Fruit fly (Drosophila melanogaster) whole organism, embryonic: ENCODE results near the gene Traf-like.

ENCODE experiments used
- BtbVII ChIP-seq: fragments of 200-800 bp; sonication (Bioruptor generic); optimal IDR thresholded peaks from 3 replicates; lab custom pipeline; 2017; ENCODE audit warnings: missing biosample characterization, mild to moderate bottlenecking, missing genetic modification characterization
- CG11085 ChIP-seq: fragments of 200-800 bp; sonication (Bioruptor generic); IDR thresholded peaks from 2 replicates; pipeline ENCODE4 v1.3.6; 2022; ENCODE audit warnings: missing biosample characterization, missing genetic modification characterization
- CG13296 ChIP-seq: fragments of 200-800 bp; sonication (Bioruptor generic); optimal IDR thresholded peaks from 3 replicates; lab custom pipeline; 2018; ENCODE audit warnings: missing biosample characterization, mild to moderate bottlenecking, missing genetic modification characterization
- CG14710 ChIP-seq: fragments of 200-800 bp; sonication (Bioruptor generic); optimal IDR thresholded peaks from 3 replicates; lab custom pipeline; 2019; ENCODE audit warnings: missing biosample characterization, mild to moderate bottlenecking, missing genetic modification characterization, moderate library complexity
- CG14860 ChIP-seq: fragments of 200-800 bp; sonication (Bioruptor generic); IDR thresholded peaks from 3 replicates; pipeline ENCODE4 v1.3.6; 2022; ENCODE audit warnings: missing biosample characterization, missing genetic modification characterization; ENCODE audit not compliant: partially characterized antibody
- CG15696 ChIP-seq: fragments of 200-800 bp; sonication (Bioruptor generic); optimal IDR thresholded peaks from 2 replicates; lab custom pipeline; 2019; ENCODE audit warnings: missing biosample characterization, mild to moderate bottlenecking, missing genetic modification characterization, moderate library complexity
- CG1603 ChIP-seq: fragments of 200-800 bp; sonication (Bioruptor generic); optimal IDR thresholded peaks from 2 replicates; lab custom pipeline; 2019; ENCODE audit warnings: missing biosample characterization, mild to moderate bottlenecking, missing genetic modification characterization, moderate library complexity
- CG16863 ChIP-seq: fragments of 200-800 bp; sonication (Bioruptor generic); optimal IDR thresholded peaks from 3 replicates; lab custom pipeline; 2016; ENCODE audit warnings: missing biosample characterization, missing genetic modification characterization
- CG2678 ChIP-seq: fragments of 200-800 bp; sonication (Bioruptor generic); optimal IDR thresholded peaks from 3 replicates; lab custom pipeline; 2019; ENCODE audit warnings: missing biosample characterization, mild to moderate bottlenecking, missing genetic modification characterization, moderate library complexity
- CG33213 ChIP-seq: fragments of 200-800 bp; sonication (Bioruptor generic); optimal IDR thresholded peaks from 3 replicates; lab custom pipeline; 2016; ENCODE audit warnings: missing biosample characterization, missing genetic modification characterization
- CG4282 ChIP-seq: fragments of 200-800 bp; sonication (Bioruptor generic); optimal IDR thresholded peaks from 2 replicates; lab custom pipeline; 2016; ENCODE audit warnings: missing biosample characterization, missing genetic modification characterization
- CG4424 ChIP-seq: fragments of 200-800 bp; sonication (Bioruptor generic); optimal IDR thresholded peaks from 3 replicates; lab custom pipeline; 2016; ENCODE audit warnings: missing biosample characterization, missing genetic modification characterization
- CG4707 ChIP-seq: fragments of 200-800 bp; sonication (Bioruptor generic); optimal IDR thresholded peaks from 2 replicates; lab custom pipeline; 2018; ENCODE audit warnings: missing biosample characterization, mild to moderate bottlenecking, missing genetic modification characterization, moderate library complexity
- CG6272 ChIP-seq: fragments of 200-800 bp; sonication (Bioruptor generic); IDR thresholded peaks from 2 replicates; pipeline ENCODE4 v1.3.6; 2022; ENCODE audit warnings: missing biosample characterization, missing genetic modification characterization
- CG7357 ChIP-seq: fragments of 200-800 bp; sonication (Bioruptor generic); IDR thresholded peaks from 3 replicates; pipeline ENCODE4 v1.3.6; 2022; ENCODE audit warnings: missing biosample characterization, missing genetic modification characterization
- CG7839 ChIP-seq: fragments of 200-800 bp; sonication (Bioruptor generic); optimal IDR thresholded peaks from 3 replicates; lab custom pipeline; 2018; ENCODE audit warnings: missing biosample characterization, mild to moderate bottlenecking, missing genetic modification characterization, moderate library complexity
- CG8290 ChIP-seq, 3 experiments: fragments of 200-800 bp; sonication (Bioruptor generic); optimal IDR thresholded peaks; 2 replicates each; lab custom pipeline; 2016 to 2019; ENCODE audit warnings: missing biosample characterization in 3 of 3, missing genetic modification characterization in 3 of 3, mild to moderate bottlenecking in 2 of 3, moderate library complexity in 1 of 3
- CG9437 ChIP-seq: fragments of 200-800 bp; sonication (Bioruptor generic); optimal IDR thresholded peaks from 2 replicates; lab custom pipeline; 2018; ENCODE audit warnings: missing biosample characterization, mild to moderate bottlenecking, missing genetic modification characterization
- Chrac-16 ChIP-seq: fragments of 200-800 bp; sonication (Bioruptor generic); optimal IDR thresholded peaks from 3 replicates; lab custom pipeline; 2016; ENCODE audit warnings: missing biosample characterization, missing genetic modification characterization
- CkIIα-i1 ChIP-seq: fragments of 200-800 bp; sonication (Bioruptor generic); IDR thresholded peaks from 2 replicates; pipeline ENCODE4 v1.3.6; 2022; ENCODE audit warnings: missing biosample characterization, missing genetic modification characterization
- CrebB ChIP-seq: fragments of 200-800 bp; sonication (Bioruptor generic); optimal IDR thresholded peaks from 3 replicates; lab custom pipeline; 2018; ENCODE audit warnings: missing biosample characterization, mild to moderate bottlenecking, missing genetic modification characterization
- D19A ChIP-seq: fragments of 200-800 bp; optimal IDR thresholded peaks from 3 replicates; lab custom pipeline; 2019; ENCODE audit warnings: missing biosample characterization, mild to moderate bottlenecking, missing genetic modification characterization, moderate library complexity
- Dad ChIP-seq: fragments of 200-800 bp; sonication (Bioruptor generic); optimal IDR thresholded peaks from 3 replicates; lab custom pipeline; 2016; ENCODE audit warnings: missing biosample characterization, missing genetic modification characterization
- E2f2 ChIP-seq: fragments of 200-800 bp; sonication (Bioruptor generic); IDR thresholded peaks from 2 replicates; pipeline ENCODE4 v1.3.6; 2022; ENCODE audit warnings: missing biosample characterization, missing genetic modification characterization
- Ets65A ChIP-seq: fragments of 200-800 bp; sonication (Bioruptor generic); peaks from one replicate; lab custom pipeline; 2016; ENCODE audit warnings: missing biosample characterization, missing genetic modification characterization
- Fer3 ChIP-seq: fragments of 200-800 bp; sonication (Bioruptor generic); optimal IDR thresholded peaks from 2 replicates; lab custom pipeline; 2018; ENCODE audit warnings: missing biosample characterization, mild to moderate bottlenecking, missing genetic modification characterization, moderate library complexity
- Gug ChIP-seq: fragments of 200-800 bp; sonication (Bioruptor generic); IDR thresholded peaks from 4 replicates; pipeline ENCODE4 v1.3.6; 2022; ENCODE audit warnings: missing biosample characterization, missing genetic modification characterization
- Hr51 ChIP-seq, 2 experiments: fragments of 200-800 bp; sonication (Bioruptor generic); optimal IDR thresholded peaks; 2 replicates in 1 of 2; 3 replicates in 1 of 2; lab custom pipeline; 2016 to 2018; ENCODE audit warnings: missing biosample characterization in 2 of 2, missing genetic modification characterization in 2 of 2, mild to moderate bottlenecking in 1 of 2, moderate library complexity in 1 of 2
- Lim3 ChIP-seq: fragments of 200-800 bp; sonication (Bioruptor generic); IDR thresholded peaks from 2 replicates; pipeline ENCODE4 v1.3.6; 2022; ENCODE audit warnings: missing biosample characterization, missing genetic modification characterization
- Mad ChIP-seq: fragments of 200-800 bp; sonication (Bioruptor generic); optimal IDR thresholded peaks from 2 replicates; lab custom pipeline; 2016; ENCODE audit warnings: missing biosample characterization, missing genetic modification characterization
- NC2α ChIP-seq: fragments of 200-800 bp; sonication (Bioruptor generic); optimal IDR thresholded peaks from 2 replicates; lab custom pipeline; 2016; ENCODE audit warnings: missing biosample characterization, missing genetic modification characterization
- Oaz ChIP-seq: fragments of 200-800 bp; sonication (Bioruptor generic); IDR thresholded peaks from 2 replicates; pipeline ENCODE4 v1.3.6; 2022; ENCODE audit warnings: missing biosample characterization, missing genetic modification characterization
- Oli ChIP-seq: fragments of 200-800 bp; sonication (Bioruptor generic); optimal IDR thresholded peaks from 2 replicates; lab custom pipeline; 2018; ENCODE audit warnings: missing biosample characterization, mild to moderate bottlenecking, missing genetic modification characterization, moderate library complexity
- Scr ChIP-seq: fragments of 200-800 bp; sonication (Bioruptor generic); IDR thresholded peaks from 2 replicates; pipeline ENCODE4 v1.3.6; 2022; ENCODE audit warnings: missing biosample characterization, missing genetic modification characterization; ENCODE audit not compliant: partially characterized antibody
- Sox100B ChIP-seq: fragments of 200-800 bp; sonication (Bioruptor generic); optimal IDR thresholded peaks from 3 replicates; lab custom pipeline; 2018; ENCODE audit warnings: missing biosample characterization, mild to moderate bottlenecking, missing genetic modification characterization
- Usf ChIP-seq: fragments of 200-800 bp; sonication (Bioruptor generic); optimal IDR thresholded peaks from 2 replicates; lab custom pipeline; 2017; ENCODE audit warnings: missing genotype, missing biosample characterization, missing genetic modification characterization
- bsh ChIP-seq, 2 experiments: fragments of 200-800 bp; sonication (Bioruptor generic); optimal IDR thresholded peaks; 2 replicates each; lab custom pipeline; 2017 to 2018; ENCODE audit warnings: mild to moderate bottlenecking in 2 of 2, missing biosample characterization in 2 of 2, missing genetic modification characterization in 2 of 2, moderate library complexity in 1 of 2
- dati ChIP-seq: fragments of 200-800 bp; sonication (Bioruptor generic); IDR thresholded peaks from 2 replicates; pipeline ENCODE4 v1.3.6; 2022; ENCODE audit warnings: missing biosample characterization, missing genetic modification characterization
- ems ChIP-seq: fragments of 200-800 bp; sonication (Bioruptor generic); optimal IDR thresholded peaks from 3 replicates; lab custom pipeline; 2016; ENCODE audit warnings: missing biosample characterization, missing genetic modification characterization
- exex ChIP-seq: fragments of 200-800 bp; sonication (Bioruptor generic); optimal IDR thresholded peaks from 4 replicates; lab custom pipeline; 2018; ENCODE audit warnings: missing biosample characterization, mild to moderate bottlenecking, missing genetic modification characterization, moderate library complexity
- ftz-f1 ChIP-seq: fragments of 200-800 bp; sonication (Bioruptor generic); optimal IDR thresholded peaks from 2 replicates; lab custom pipeline; 2016; ENCODE audit warnings: missing biosample characterization, missing genetic modification characterization
- grn ChIP-seq: fragments of 200-800 bp; sonication (Bioruptor generic); optimal IDR thresholded peaks from 3 replicates; lab custom pipeline; 2017; ENCODE audit warnings: missing biosample characterization, missing genetic modification characterization
- her ChIP-seq: fragments of 200-800 bp; sonication (Bioruptor generic); optimal IDR thresholded peaks from 2 replicates; lab custom pipeline; 2016; ENCODE audit warnings: missing biosample characterization, missing genetic modification characterization
- kay ChIP-seq: fragments of 200-800 bp; sonication (Bioruptor generic); optimal IDR thresholded peaks from 2 replicates; lab custom pipeline; 2016; ENCODE audit warnings: missing biosample characterization, missing genetic modification characterization
- nmo ChIP-seq: fragments of 200-800 bp; sonication (Bioruptor generic); optimal IDR thresholded peaks from 2 replicates; lab custom pipeline; 2018; ENCODE audit warnings: missing biosample characterization, mild to moderate bottlenecking, missing genetic modification characterization, moderate library complexity
- sna ChIP-seq: fragments of 200-800 bp; sonication (Bioruptor generic); IDR thresholded peaks from 2 replicates; pipeline ENCODE4 v1.3.6; 2022; ENCODE audit warnings: missing biosample characterization, missing genetic modification characterization; ENCODE audit not compliant: partially characterized antibody
- ssp ChIP-seq: fragments of 200-800 bp; sonication (Bioruptor generic); IDR thresholded peaks from 2 replicates; pipeline ENCODE4 v1.3.6; 2022; ENCODE audit warnings: missing biosample characterization, missing genetic modification characterization
- tin ChIP-seq: fragments of 200-800 bp; sonication (Bioruptor generic); optimal IDR thresholded peaks from 3 replicates; lab custom pipeline; 2016; ENCODE audit warnings: missing biosample characterization, missing genetic modification characterization
- trh ChIP-seq: fragments of 200-800 bp; sonication (Bioruptor generic); optimal IDR thresholded peaks from 2 replicates; lab custom pipeline; 2016; ENCODE audit warnings: missing biosample characterization, missing genetic modification characterization
- tx ChIP-seq: fragments of 200-800 bp; sonication (Bioruptor generic); optimal IDR thresholded peaks from 2 replicates; lab custom pipeline; 2016; ENCODE audit warnings: missing biosample characterization, missing genetic modification characterization

The Traf-like gene

dm6 chrX:16391397-16391796 lies 23.4 kb upstream of the Traf-like start, which contains the start of the genes TH1 and mei-41 (continued):
- TF ChIP-seq dati (GFP tag; lab: Robert Waterston, UW) (peak; percentile 90), ssp (GFP tag; lab: Robert Waterston, UW) (peak; percentile 99), CG4424 (GFP tag; lab: Kevin White, UChicago) (peak; percentile 76), CG11085 (GFP tag; lab: Robert Waterston, UW) (peak; percentile 95), D19A (no peak), CG7357 (peak; percentile 100), Lim3 (peak; percentile 82), Usf (GFP tag; lab: Kevin White, UChicago) (peak; percentile 86), CG33213 (GFP tag; lab: Kevin White, UChicago) (no peak), CG9437 (GFP tag; lab: Kevin White, UChicago) (peak; percentile 80), Oaz (GFP tag; lab: Robert Waterston, UW) (peak; percentile 81), trh (GFP tag; lab: Kevin White, UChicago) (peak; percentile 72), grn (GFP tag; lab: Kevin White, UChicago) (no peak), Chrac-16 (peak; percentile 88), ems (GFP tag; lab: Kevin White, UChicago) (peak; percentile 59), Fer3 (peak; percentile 88), CG4282 (GFP tag; lab: Kevin White, UChicago) (no peak), CG16863 (GFP tag; lab: Kevin White, UChicago) (peak; percentile 40), Scr (GFP tag; lab: Robert Waterston, UW) (peak; percentile 58), Mad (GFP tag; lab: Kevin White, UChicago) (peak; percentile 78), ftz-f1 (GFP tag; lab: Kevin White, UChicago) (peak; percentile 55), kay (peak; percentile 76), CkIIα-i1 (GFP tag; lab: Robert Waterston, UW) (peak; percentile 73), nmo (GFP tag; lab: Kevin White, UChicago) (peak; percentile 96), CG2678 (tag; lab: Kevin White, UChicago) (no peak), Oli (tag; lab: Kevin White, UChicago) (peak; percentile 88), Ets65A (GFP tag; lab: Kevin White, UChicago) (peak; percentile 95), CG6272 (GFP tag; lab: Robert Waterston, UW) (peak; percentile 95), CG1603 (tag; lab: Kevin White, UChicago) (no peak), BtbVII (GFP tag; lab: Kevin White, UChicago) (no peak), CG8290 (GFP tag; optimal IDR thresholded peaks at IDR 0.05; lab: Kevin White, UChicago) (peak; percentile 80), CG8290 (tag; optimal IDR thresholded peaks at IDR 0.05; lab: Kevin White, UChicago) (peak in 1 of 2 experiments; percentile 38), CG14710 (tag; lab: Kevin White, UChicago) (peak; percentile 94), CG7839 (tag; lab: Kevin White, UChicago) (peak; percentile 96), CG4707 (GFP tag; lab: Kevin White, UChicago) (peak; percentile 5), Hr51 (GFP tag; optimal IDR thresholded peaks at IDR 0.05; lab: Kevin White, UChicago) (peak in 1 of 2 experiments; percentile 51), CG14860 (GFP tag; lab: Robert Waterston, UW) (0 out of 3 replicates have a peak, but pooled peaks have one; percentile 21), tin (GFP tag; lab: Kevin White, UChicago) (peak; percentile 84), CG13296 (GFP tag; lab: Kevin White, UChicago) (no peak), bsh (GFP tag; optimal IDR thresholded peaks at IDR 0.05; lab: Kevin White, UChicago) (peak in 1 of 2 experiments; percentile 91), tx (GFP tag; lab: Kevin White, UChicago) (peak; percentile 21), exex (tag; lab: Kevin White, UChicago) (no peak), sna (GFP tag; lab: Robert Waterston, UW) (no peak), Sox100B (no peak), her (GFP tag; lab: Kevin White, UChicago) (peak; percentile 7), Dad (GFP tag; lab: Kevin White, UChicago) (peak; percentile 57), NC2α (GFP tag; lab: Kevin White, UChicago) (no peak), CG15696 (tag; lab: Kevin White, UChicago) (peak; percentile 93), Gug (peak; percentile 93), CrebB (tag; lab: Kevin White, UChicago) (peak; percentile 48), E2f2 (peak; percentile 76)
